Worm (Caenorhabditis elegans) whole organism, L4/young adult: ENCODE data around the gene T27A8.7.
"Not testable (repeated sequence)": the region's sequence is repeated elsewhere in the genome, so short reads cannot be mapped to it uniquely, and the experiment has no call there.

ENCODE experiments used
- W03F9.2 ChIP-seq: fragments of 150-350 bp; optimal IDR thresholded peaks from 2 replicates; lab custom pipeline; 2014; ENCODE audit warnings: missing biosample characterization, missing genetic modification characterization
- dao-5 ChIP-seq: sonication (generic microtip); optimal IDR thresholded peaks from 2 replicates; lab custom pipeline; 2016; ENCODE audit warnings: missing genotype, missing genetic modification characterization, moderate library complexity, missing compliant biosample characterization
- him-1 ChIP-seq: sonication (generic microtip); optimal IDR thresholded peaks from 2 replicates; lab custom pipeline; 2016; ENCODE audit warnings: missing genotype, missing genetic modification reagents, missing genetic modification characterization, missing compliant biosample characterization

The T27A8.7 gene

DNA sequence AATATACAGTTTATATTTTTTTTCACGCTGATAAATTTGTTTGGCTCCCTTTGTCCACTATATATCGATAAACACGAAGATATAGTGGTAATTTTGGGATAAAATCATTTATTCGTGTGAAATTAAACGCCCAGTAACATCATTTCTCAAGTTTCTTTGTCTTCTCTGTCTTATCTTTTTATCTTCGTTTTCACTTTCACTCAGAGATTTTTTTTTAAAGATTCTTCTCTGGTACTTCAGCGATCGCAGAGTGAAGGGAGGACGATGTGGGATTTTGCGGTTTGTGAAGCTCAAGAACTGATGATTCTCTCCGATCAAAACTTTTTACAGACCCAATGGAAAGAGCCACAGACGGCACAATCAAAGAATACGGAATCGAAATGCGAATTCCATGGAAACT, 7.0 kb downstream of the T27A8.7 start, which contains the start of gene T27A8.3:
TSS of gene T27A8.3 (plus strand) at position 301 of the 400 bp plus-strand sequence.
- not testable (repeated sequence) for TF ChIP-seq dao-5, him-1, W03F9.2 (tag; lab: Kevin White, UChicago)

DNA sequence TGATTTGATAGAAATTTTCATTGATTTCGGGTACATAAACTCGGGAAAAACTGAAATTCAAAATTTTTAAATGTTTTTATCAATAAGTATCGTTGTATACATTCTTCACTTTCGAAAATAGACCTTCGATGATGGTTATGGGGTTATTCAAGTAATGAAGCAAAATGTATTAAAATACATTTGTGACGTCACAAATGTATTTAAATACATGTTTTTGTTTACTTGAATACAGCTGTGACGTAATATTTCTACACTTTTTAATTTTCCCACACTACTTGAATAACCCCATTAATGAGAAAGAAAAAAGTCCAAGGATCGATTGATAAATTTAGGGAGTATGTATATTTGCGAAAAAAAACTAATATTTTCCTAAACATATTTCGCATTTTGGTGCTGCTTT, 12.6 kb downstream of the T27A8.7 start:
- TF ChIP-seq dao-5 (tag; lab: Kevin White, UChicago): no peak
- no peak for TF ChIP-seq W03F9.2 (tag; lab: Kevin White, UChicago)
- TF ChIP-seq him-1 (tag; lab: Kevin White, UChicago): no peak

DNA sequence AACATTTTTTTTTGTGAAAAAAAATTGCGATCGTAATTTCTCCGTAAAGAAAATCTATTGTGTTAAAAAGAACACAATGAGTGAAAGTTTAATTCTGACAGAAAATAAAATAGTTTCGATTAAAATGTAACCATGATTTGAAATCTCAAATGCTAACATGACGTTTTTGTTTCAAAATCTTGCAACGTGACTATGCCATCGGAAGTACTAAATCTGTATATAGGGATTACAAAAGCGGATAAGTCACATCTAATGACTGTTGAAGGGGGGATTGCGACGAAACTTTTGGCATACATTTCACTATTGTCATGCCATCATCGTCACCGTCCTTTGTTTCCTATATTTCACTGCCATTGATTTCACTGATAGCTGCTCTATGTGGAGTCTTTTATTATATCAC, 17.2 kb downstream of the T27A8.7 start, which contains the start of gene col-187:
TSS of gene col-187 (plus strand) at position 301 of the 400 bp plus-strand sequence.
- TF ChIP-seq him-1 (tag; lab: Kevin White, UChicago) (no peak), W03F9.2 (tag; lab: Kevin White, UChicago) (no peak)

DNA sequence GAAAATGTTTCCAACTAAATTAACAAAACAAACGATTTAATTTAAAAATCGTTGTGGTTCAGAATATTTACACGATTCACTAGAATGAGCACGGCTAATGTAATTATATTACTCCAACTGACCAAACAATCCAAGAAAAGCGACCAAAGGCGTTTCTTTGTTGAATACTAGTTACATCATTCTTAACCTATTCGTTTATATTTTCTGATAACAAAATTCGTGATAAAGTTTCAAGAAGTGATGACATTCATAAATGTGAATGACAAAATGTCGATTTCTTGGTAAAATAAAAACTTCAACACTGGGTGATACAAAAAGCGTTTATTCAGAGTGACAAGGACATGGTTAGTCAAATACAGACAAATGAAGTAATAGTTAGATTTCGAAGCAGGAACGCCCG, 21.1 kb downstream of the T27A8.7 start, which contains the start of gene C30F2.4:
TSS of gene C30F2.4 (minus strand) at position 101 of the 400 bp plus-strand sequence.
- no peak for TF ChIP-seq dao-5 (tag; lab: Kevin White, UChicago)
- no peak for TF ChIP-seq W03F9.2 (tag; lab: Kevin White, UChicago)
- no peak for TF ChIP-seq him-1 (tag; lab: Kevin White, UChicago)

DNA sequence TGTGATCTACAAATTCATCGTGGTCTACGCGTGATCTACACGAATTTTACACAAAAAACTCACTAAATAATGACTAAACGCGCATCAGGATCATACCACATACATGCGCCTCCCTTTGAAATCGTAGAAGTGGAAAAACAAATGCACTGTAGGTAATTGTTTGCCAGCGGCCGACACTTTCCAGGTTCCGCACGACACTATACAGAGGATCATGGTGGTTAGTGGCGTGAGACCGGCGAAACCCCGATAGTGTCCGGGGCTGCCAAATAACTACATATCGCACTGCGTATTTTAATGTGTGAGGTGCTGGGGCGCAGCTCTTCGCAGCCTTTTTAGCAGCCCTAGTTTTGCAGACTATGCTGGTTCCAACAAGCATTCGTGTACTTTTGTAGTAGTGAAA, 23.4 kb downstream of the T27A8.7 start:
- TF ChIP-seq him-1 (tag; lab: Kevin White, UChicago) (no peak), dao-5 (tag; lab: Kevin White, UChicago) (no peak), W03F9.2 (tag; lab: Kevin White, UChicago) (no peak)

DNA sequence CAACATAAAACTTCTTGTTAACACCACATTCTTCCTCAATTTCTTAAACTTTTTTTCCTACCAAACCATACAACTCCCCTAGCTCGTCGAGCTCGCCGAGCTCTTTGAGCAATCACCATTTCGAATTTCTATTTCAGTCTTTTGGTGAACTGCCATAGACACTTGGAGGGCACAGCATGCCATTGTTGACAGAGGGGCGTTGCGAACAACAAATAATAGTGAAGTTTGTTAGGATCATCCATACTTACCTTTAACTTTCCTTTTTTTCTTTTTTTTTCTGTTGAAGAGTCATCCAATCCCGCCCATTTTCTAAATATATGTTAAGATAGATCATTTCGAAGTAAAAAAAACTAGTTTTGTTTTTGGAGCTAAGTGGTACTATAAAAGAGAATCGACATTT, 26.7 kb downstream of the T27A8.7 start, which contains the start of gene idpp-14:
TSS of gene idpp-14 (plus strand) at position 324 of the 400 bp plus-strand sequence.
- TF ChIP-seq him-1 (tag; lab: Kevin White, UChicago) (no peak), W03F9.2 (tag; lab: Kevin White, UChicago) (no peak), dao-5 (tag; lab: Kevin White, UChicago) (no peak)

DNA sequence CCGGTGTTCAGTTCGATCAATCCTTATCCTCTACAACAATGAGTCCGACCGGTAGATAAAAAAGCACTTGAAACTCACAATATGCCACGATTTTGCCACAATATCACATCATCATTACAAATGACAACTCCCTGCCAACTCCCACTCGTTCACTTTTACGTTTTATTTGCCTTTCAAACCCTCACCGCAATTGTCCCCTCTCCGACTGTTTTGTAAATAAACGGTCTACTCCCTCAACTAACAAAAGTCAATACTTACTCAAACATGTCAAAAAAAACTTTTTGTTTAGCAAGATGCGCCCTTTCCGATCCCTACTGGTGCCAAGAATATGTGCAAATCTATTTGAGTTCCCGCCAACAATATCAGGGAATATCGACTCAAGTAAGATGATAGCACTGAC, 29.7 kb downstream of the T27A8.7 start, which contains the start of gene C30F2.2:
TSS of gene C30F2.2 (minus strand) at position 122 of the 400 bp plus-strand sequence.
- TF ChIP-seq him-1 (tag; lab: Kevin White, UChicago) (no peak), dao-5 (tag; lab: Kevin White, UChicago) (no peak)

DNA sequence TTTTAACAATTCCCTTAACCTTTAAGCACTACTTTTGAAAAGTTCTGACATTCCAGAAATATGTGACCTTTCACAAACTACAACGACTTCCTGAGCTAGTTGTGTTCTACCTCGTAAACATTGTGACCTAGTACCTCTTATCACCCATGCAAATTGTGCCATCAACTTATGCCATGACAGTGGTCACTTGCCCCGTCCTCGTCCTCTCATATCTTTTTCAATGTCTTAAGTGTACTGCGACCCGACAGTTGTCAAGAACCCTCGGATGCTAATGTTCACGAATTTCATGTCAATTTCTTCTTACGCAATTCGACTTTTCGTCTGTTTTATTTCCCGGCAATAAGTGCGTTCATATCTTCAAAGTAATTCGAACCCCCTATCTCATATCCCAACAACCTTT, 32.5 kb downstream of the T27A8.7 start:
- TF ChIP-seq him-1 (tag; lab: Kevin White, UChicago): no peak
- TF ChIP-seq W03F9.2 (tag; lab: Kevin White, UChicago): no peak
- TF ChIP-seq dao-5 (tag; lab: Kevin White, UChicago): no peak

DNA sequence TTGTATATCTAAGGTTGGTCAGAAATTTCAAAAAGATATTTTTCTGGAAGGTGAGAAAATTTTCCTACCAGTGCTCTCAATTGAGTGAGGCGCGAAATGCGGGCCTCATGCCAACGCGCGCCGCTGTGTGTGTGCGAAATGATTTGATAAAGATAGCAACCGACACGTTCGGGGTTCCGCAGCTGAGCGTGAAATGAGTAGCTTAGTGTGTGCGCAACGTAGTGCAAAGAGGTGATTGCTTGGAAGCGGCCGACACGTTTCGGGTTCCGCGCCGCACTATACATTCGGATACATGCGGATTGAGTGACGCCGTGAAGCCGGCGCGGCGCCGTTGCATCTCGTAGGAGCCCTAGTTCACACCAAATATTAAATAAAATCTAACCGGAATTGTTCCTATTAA, 35.8 kb downstream of the T27A8.7 start:
- TF ChIP-seq dao-5 (tag; lab: Kevin White, UChicago): no peak
- no peak for TF ChIP-seq him-1 (tag; lab: Kevin White, UChicago)
- TF ChIP-seq W03F9.2 (tag; lab: Kevin White, UChicago): no peak

DNA sequence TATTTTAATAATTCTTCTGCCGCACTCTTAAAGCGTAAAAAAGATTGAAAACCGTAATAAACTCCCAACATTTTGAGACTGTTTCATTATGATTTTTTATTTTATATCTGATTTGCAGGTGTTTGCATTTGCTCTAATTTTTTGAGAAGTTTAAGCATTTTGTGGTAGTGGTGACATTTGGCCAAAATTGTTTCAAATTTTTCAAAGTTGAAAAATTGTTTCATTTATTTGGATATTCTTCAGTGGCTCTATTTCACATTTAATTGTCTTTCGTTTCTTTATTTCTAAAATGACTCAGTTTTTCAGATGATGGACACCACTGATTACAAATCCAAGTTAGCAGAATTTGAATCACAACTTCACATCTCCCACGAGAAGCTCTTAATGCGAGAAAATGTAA, 39.0 kb downstream of the T27A8.7 start, which contains the start of gene C30F2.5:
TSS of gene C30F2.5 (plus strand) at position 301 of the 400 bp plus-strand sequence.
- TF ChIP-seq dao-5 (tag; lab: Kevin White, UChicago) (no peak), him-1 (tag; lab: Kevin White, UChicago) (no peak), W03F9.2 (tag; lab: Kevin White, UChicago) (no peak)

DNA sequence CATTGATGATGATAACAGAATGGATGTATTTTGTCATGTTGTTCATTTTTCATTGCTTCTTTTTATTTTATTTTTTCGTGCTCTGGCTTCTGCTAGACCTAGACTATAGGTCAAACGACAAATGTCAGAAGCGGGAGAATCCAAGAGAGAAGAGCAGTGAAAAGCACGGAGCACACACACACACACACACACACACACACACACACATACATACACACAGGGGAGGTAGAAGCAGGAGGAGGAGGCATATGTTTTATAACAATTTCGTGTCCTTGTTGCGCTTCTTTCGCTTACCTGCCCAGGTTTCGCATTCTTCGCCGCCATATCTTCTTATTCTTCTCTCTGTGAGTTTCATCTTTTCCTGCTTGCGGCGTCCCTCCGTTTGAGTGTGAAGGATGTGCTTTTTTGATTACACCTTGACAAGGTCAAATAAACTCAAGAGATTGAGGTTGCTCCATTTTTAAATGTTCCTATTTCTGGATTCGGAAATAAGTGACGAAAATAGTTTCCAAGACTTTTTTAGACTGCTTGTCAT, 42.8 kb downstream of the T27A8.7 start:
- no peak for TF ChIP-seq W03F9.2 (tag; lab: Kevin White, UChicago)
- no peak for TF ChIP-seq him-1 (tag; lab: Kevin White, UChicago)
- no peak for TF ChIP-seq dao-5 (tag; lab: Kevin White, UChicago)

DNA sequence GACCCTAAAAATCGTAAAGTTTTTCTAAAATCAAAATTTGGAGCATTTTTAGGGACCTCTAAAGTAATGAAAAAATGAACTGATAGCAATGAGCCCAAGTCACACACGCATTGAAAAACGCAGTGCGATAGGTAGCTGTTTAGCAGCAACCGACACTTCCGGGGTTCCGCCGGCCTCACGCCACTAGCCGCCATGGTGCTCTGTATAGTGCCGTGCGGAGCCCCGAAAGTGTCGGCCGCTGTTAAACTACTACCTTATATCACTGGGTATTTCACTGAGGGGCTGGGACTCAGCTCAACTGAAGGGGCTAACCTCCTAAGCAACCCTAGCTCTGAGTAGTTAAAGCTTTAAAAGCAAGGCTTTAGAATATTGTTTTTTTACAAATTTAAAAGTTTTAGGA, 43.9 kb downstream of the T27A8.7 start:
- TF ChIP-seq dao-5 (tag; lab: Kevin White, UChicago) (no peak), W03F9.2 (tag; lab: Kevin White, UChicago) (no peak), him-1 (tag; lab: Kevin White, UChicago) (no peak)

DNA sequence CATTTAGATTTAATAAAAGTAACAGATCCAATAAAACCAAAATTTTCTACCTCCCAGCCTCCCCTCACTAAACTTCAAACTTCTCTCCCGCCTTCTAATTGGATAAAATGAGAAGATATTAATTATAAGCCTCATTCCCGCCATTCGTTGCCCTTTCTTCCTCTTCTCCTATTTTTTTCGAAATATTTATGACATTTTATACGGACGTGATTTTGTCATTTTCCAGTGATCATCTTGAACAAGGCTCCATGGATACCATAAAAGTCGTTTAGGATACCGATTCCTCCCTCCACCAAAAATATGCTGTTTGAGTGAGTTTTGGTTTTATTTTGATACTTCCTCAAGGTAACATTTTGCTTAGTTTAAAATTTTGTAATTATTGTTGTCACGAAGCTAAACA, 48.1 kb downstream of the T27A8.7 start, which contains the start of gene ZK1073.2:
TSS of gene ZK1073.2 (plus strand) at position 301 of the 400 bp plus-strand sequence.
- TF ChIP-seq dao-5 (tag; lab: Kevin White, UChicago) (no peak), W03F9.2 (tag; lab: Kevin White, UChicago) (no peak), him-1 (tag; lab: Kevin White, UChicago) (no peak)

DNA sequence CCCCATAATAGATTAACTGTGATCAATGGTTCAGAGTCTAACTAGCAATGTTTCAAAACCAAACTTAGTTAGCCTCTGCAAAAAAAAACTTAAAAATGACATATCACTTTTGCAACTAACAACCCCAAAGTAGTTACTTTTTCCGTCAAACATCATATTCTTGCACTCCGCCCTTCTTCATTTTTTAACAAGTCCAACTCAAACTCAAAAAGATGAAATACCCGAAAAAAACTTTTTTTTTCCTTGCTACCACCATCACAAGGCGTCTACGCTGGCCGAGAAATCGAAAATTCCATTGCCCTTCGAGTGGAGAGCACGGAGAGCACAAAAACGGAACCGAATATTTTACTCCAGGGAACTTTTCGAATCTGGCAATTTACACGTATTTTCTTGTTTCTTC, 50.5 kb downstream of the T27A8.7 start:
- TF ChIP-seq W03F9.2 (tag; lab: Kevin White, UChicago) (no peak), him-1 (tag; lab: Kevin White, UChicago) (no peak)
